Fruit fly (Drosophila melanogaster): ENCODE measurements around the gene CG7990.

The CG7990 gene

DNA sequence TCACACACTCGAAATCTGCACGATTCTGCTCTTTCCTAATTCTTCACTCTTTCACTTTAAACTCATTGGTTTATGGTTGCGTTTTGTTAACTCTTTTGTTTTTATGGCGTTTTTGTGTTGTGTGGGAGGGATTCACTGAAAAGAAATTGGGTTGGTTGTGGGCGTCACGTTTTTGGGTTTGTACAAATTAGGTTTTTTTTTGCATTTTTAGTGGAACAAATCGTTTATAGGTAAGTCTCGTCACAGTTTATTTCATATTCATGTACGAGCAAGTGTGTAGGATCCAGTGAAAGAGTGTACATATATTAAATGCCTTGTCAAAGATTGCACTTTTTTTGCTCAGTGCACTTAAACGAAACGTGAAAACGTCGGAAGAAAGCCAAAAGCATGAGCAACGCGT is 37.1 kb downstream of the CG7990 start (continued):
- TF ChIP-seq trem (tag; optimal IDR thresholded peaks at IDR 0.05) (no peak), her (GFP tag; optimal IDR thresholded peaks at IDR 0.05) (peak; percentile 9), slp2 (GFP tag; optimal IDR thresholded peaks at IDR 0.05) (peak; percentile 17), gsb-n (tag; optimal IDR thresholded peaks at IDR 0.05) (no peak), seq (GFP tag; IDR thresholded peaks at IDR 0.05) (no peak), CG33213 (GFP tag; optimal IDR thresholded peaks at IDR 0.05) (no peak), Ptx1 (GFP tag; IDR thresholded peaks at IDR 0.05) (0 out of 2 replicates have a peak, but pooled peaks have one; percentile 30), B-H2 (GFP tag; optimal IDR thresholded peaks at IDR 0.05) (no peak), CG13775 (GFP tag; optimal IDR thresholded peaks at IDR 0.05) (no peak), CG12071 (GFP tag; optimal IDR thresholded peaks at IDR 0.05) (no peak), row (GFP tag; IDR thresholded peaks at IDR 0.05) (0 out of 3 replicates have a peak, but pooled peaks have one; percentile 32), tio (GFP tag; optimal IDR thresholded peaks at IDR 0.05) (peak; percentile 37), CG3065 (GFP tag; optimal IDR thresholded peaks at IDR 0.05) (no peak), dmrt99B (tag; optimal IDR thresholded peaks at IDR 0.05) (peak; percentile 48), Hand (GFP tag; optimal IDR thresholded peaks at IDR 0.05) (no peak), Deaf1 (tag; optimal IDR thresholded peaks at IDR 0.05) (no peak), CG1647 (GFP tag; optimal IDR thresholded peaks at IDR 0.05) (no peak), jing (GFP tag; optimal IDR thresholded peaks at IDR 0.05) (no peak), Poxn (GFP tag; IDR thresholded peaks at IDR 0.05) (no peak), ewg (GFP tag; optimal IDR thresholded peaks at IDR 0.05) (no peak), ara (GFP tag; IDR thresholded peaks at IDR 0.05) (no peak), Hr51 (GFP tag; optimal IDR thresholded peaks at IDR 0.05) (peak in 1 of 2 experiments; percentile 55), nerfin-1 (tag; optimal IDR thresholded peaks at IDR 0.05) (no peak), CG34224 (GFP tag; IDR thresholded peaks at IDR 0.05; ENCODE audit: partially characterized antibody) (no peak), cwo (GFP tag; optimal IDR thresholded peaks at IDR 0.05) (no peak), CG10543 (GFP tag; optimal IDR thresholded peaks at IDR 0.05) (no peak), CG43689 (GFP tag; IDR thresholded peaks at IDR 0.05) (no peak), CG5953 (GFP tag; IDR thresholded peaks at IDR 0.05) (no peak), fru (optimal IDR thresholded peaks at IDR 0.05) (no peak), Hmx (GFP tag; optimal IDR thresholded peaks at IDR 0.05) (no peak), scrt (GFP tag; optimal IDR thresholded peaks at IDR 0.05) (no peak), Dref (GFP tag; IDR thresholded peaks at IDR 0.05) (no peak), CG4820 (GFP tag; optimal IDR thresholded peaks at IDR 0.05) (no peak), p53 (GFP tag; optimal IDR thresholded peaks at IDR 0.05) (no peak), odd (GFP tag; optimal IDR thresholded peaks at IDR 0.05) (no peak), gem (tag; optimal IDR thresholded peaks at IDR 0.05) (peak; percentile 53), D19A (tag; optimal IDR thresholded peaks at IDR 0.05) (no peak), CG10209 (GFP tag; optimal IDR thresholded peaks at IDR 0.05) (no peak), CG10267 (tag; optimal IDR thresholded peaks at IDR 0.05) (no peak), tx (GFP tag; optimal IDR thresholded peaks at IDR 0.05) (no peak), CG3726 (GFP tag; IDR thresholded peaks at IDR 0.05) (no peak), ranshi (GFP tag; IDR thresholded peaks at IDR 0.05) (no peak), CG12769 (tag; optimal IDR thresholded peaks at IDR 0.05) (no peak), CG8281 (tag; optimal IDR thresholded peaks at IDR 0.05) (no peak), CG1529 (GFP tag; optimal IDR thresholded peaks at IDR 0.05) (no peak), en (GFP tag; optimal IDR thresholded peaks at IDR 0.05) (no peak), NC2β (GFP tag; optimal IDR thresholded peaks at IDR 0.05) (no peak), zen2 (GFP tag; IDR thresholded peaks at IDR 0.05; ENCODE audit: partially characterized antibody) (no peak), fd102C (GFP tag; optimal IDR thresholded peaks at IDR 0.05) (no peak), unc-4 (GFP tag; IDR thresholded peaks at IDR 0.05; ENCODE audit: partially characterized antibody) (no peak), CG8478 (optimal IDR thresholded peaks at IDR 0.05) (no peak), aop (GFP tag; IDR thresholded peaks at IDR 0.05) (no peak)

Data from whole organism, embryonic.